Fruit fly (Drosophila melanogaster): Measurements from ENCODE around the gene eIF4E4.

eIF4E4 gene

DNA sequence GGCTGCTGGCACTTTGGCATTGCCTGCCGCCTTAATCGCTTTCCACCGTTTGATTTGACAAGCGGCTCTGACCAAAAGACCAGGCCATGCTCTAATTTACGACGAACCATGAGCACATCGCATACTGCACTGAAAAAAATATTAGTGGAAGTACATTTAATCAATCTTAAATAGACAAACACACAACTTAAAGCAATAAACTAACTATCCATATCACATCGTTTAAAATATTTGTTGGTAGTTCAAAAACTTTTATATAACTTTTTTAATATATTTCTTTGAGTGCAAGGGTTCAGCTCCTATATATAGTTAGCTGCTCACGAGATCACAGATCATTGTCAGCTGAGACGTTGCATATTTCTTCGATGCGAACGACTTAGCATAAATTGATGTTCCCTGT is 40.4 kb upstream of the eIF4E4 start (continued):
- TF ChIP-seq NFAT (GFP tag; IDR thresholded peaks at IDR 0.05) (peak; percentile 32; the same call in 1 of the 2 replicates), CG14667 (GFP tag; IDR thresholded peaks at IDR 0.05) (no peak), Opbp (GFP tag; IDR thresholded peaks at IDR 0.05; ENCODE audit: partially characterized antibody) (no peak), jing (GFP tag; optimal IDR thresholded peaks at IDR 0.05) (peak; percentile 29), Meics (GFP tag; optimal IDR thresholded peaks at IDR 0.05) (peak; percentile 52), Mes4 (GFP tag; optimal IDR thresholded peaks at IDR 0.05) (peak; percentile 13), Ptx1 (GFP tag; IDR thresholded peaks at IDR 0.05) (peak; percentile 68), ken (GFP tag; IDR thresholded peaks at IDR 0.05) (0 out of 3 replicates have a peak, but pooled peaks have one; percentile 43), CG11696 (GFP tag; IDR thresholded peaks at IDR 0.05) (no peak), CG17612 (GFP tag; IDR thresholded peaks at IDR 0.05) (no peak), CG13296 (GFP tag; optimal IDR thresholded peaks at IDR 0.05) (peak; percentile 77), chinmo (GFP tag; IDR thresholded peaks at IDR 0.05; ENCODE audit: partially characterized antibody) (0 out of 4 replicates have a peak, but pooled peaks have one; percentile 43), CG3281 (GFP tag; optimal IDR thresholded peaks at IDR 0.05) (peak; percentile 13), abd-A (tag; optimal IDR thresholded peaks at IDR 0.05) (peak; percentile 24), lola (GFP tag; optimal IDR thresholded peaks at IDR 0.05) (peak in 1 of 3 experiments; percentile 48), kah (GFP tag; optimal IDR thresholded peaks at IDR 0.05) (peak; percentile 61), Nf-YC (tag; optimal IDR thresholded peaks at IDR 0.05) (peak; percentile 63), Doc2 (GFP tag; IDR thresholded peaks at IDR 0.05) (no peak), Xrp1 (GFP tag; IDR thresholded peaks at IDR 0.05) (peak; percentile 79), seq (GFP tag; IDR thresholded peaks at IDR 0.05) (peak; percentile 59; the same call in 1 of the 2 replicates), BtbVII (GFP tag; optimal IDR thresholded peaks at IDR 0.05) (peak; percentile 52), chn (GFP tag; optimal IDR thresholded peaks at IDR 0.05) (peak; percentile 15), CG18764 (GFP tag; optimal IDR thresholded peaks at IDR 0.05) (no peak), Ets97D (GFP tag; optimal IDR thresholded peaks at IDR 0.05) (peak; percentile 1), CG16863 (GFP tag; optimal IDR thresholded peaks at IDR 0.05) (peak; percentile 29), NfI (GFP tag; optimal IDR thresholded peaks at IDR 0.05) (peak; percentile 54), CG17912 (GFP tag; optimal IDR thresholded peaks at IDR 0.05) (peak; percentile 17), CG34422 (GFP tag; IDR thresholded peaks at IDR 0.05) (peak; percentile 64; the same call in 1 of the 3 replicates), ranshi (GFP tag; IDR thresholded peaks at IDR 0.05) (peak; percentile 44; the same call in 1 of the 2 replicates), Asciz (GFP tag; optimal IDR thresholded peaks at IDR 0.05) (peak; percentile 45), caup (GFP tag; optimal IDR thresholded peaks at IDR 0.05; ENCODE audit: severe bottlenecking) (peak; percentile 17), slp2 (GFP tag; optimal IDR thresholded peaks at IDR 0.05) (no peak), PHDP (tag; optimal IDR thresholded peaks at IDR 0.05) (peak; percentile 75), Myb (GFP tag; optimal IDR thresholded peaks at IDR 0.05) (no peak), Sox102F (GFP tag; optimal IDR thresholded peaks at IDR 0.05) (peak; percentile 85), CG6854 (GFP tag; optimal IDR thresholded peaks at IDR 0.05) (peak; percentile 34), scrt (GFP tag; optimal IDR thresholded peaks at IDR 0.05) (peak; percentile 48), CG30020 (tag; optimal IDR thresholded peaks at IDR 0.05) (no peak), maf-S (GFP tag; optimal IDR thresholded peaks at IDR 0.05) (peak; percentile 2), peb (GFP tag; IDR thresholded peaks at IDR 0.05) (no peak), CG4730 (GFP tag; IDR thresholded peaks at IDR 0.05) (peak; percentile 39; the same call in 1 of the 2 replicates), toy (GFP tag; IDR thresholded peaks at IDR 0.05) (no peak), CG14441 (GFP tag; IDR thresholded peaks at IDR 0.05) (0 out of 2 replicates have a peak, but pooled peaks have one; percentile 11), lab (GFP tag; optimal IDR thresholded peaks at IDR 0.05) (peak; percentile 65), zfh1 (GFP tag; IDR thresholded peaks at IDR 0.05) (peak; percentile 56; the same call in 2 of the 3 replicates), stwl (tag; optimal IDR thresholded peaks at IDR 0.05) (no peak), nerfin-1 (tag; optimal IDR thresholded peaks at IDR 0.05) (peak; percentile 55), zfh2 (GFP tag; optimal IDR thresholded peaks at IDR 0.05) (no peak), Hr39 (optimal IDR thresholded peaks at IDR 0.05) (no peak), CG10565 (GFP tag; optimal IDR thresholded peaks at IDR 0.05) (no peak), sens-2 (GFP tag; IDR thresholded peaks at IDR 0.05) (0 out of 2 replicates have a peak, but pooled peaks have one; percentile 31)

Data from whole organism, embryonic.